Worm (Caenorhabditis elegans) whole organism, late embryonic: ENCODE results near the gene F59E12.6.

Experiments
- C08G9.2 ChIP-seq: sonication (generic microtip); optimal IDR thresholded peaks from 2 replicates; lab custom pipeline; 2016; ENCODE audit warnings: mild to moderate bottlenecking, missing genetic modification characterization, moderate library complexity, missing compliant biosample characterization
- C38D4.7 ChIP-seq: fragments of 200-800 bp; sonication (Bioruptor generic); optimal IDR thresholded peaks from 2 replicates; lab custom pipeline; 2018; ENCODE audit warnings: mild to moderate bottlenecking, missing genetic modification characterization, moderate library complexity, missing compliant biosample characterization
- F13H6.1 ChIP-seq: sonication (generic microtip); optimal IDR thresholded peaks from 2 replicates; lab custom pipeline; 2016; ENCODE audit warnings: missing genetic modification characterization, missing compliant biosample characterization
- K02D7.2 ChIP-seq: sonication (generic microtip); optimal IDR thresholded peaks from 2 replicates; lab custom pipeline; 2017; ENCODE audit warnings: mild to moderate bottlenecking, missing genetic modification characterization, missing compliant biosample characterization
- K09A11.1 ChIP-seq: sonication (generic microtip); optimal IDR thresholded peaks from 2 replicates; lab custom pipeline; 2017; ENCODE audit warnings: antibody characterized with exemption, mild to moderate bottlenecking, missing genetic modification characterization, missing compliant biosample characterization; ENCODE audit not compliant: insufficient read depth
- ama-1 ChIP-seq: fragments of 150-350 bp; optimal IDR thresholded peaks from 2 replicates; lab custom pipeline; 2014
- ceh-14 ChIP-seq: sonication (generic microtip); optimal IDR thresholded peaks from 2 replicates; lab custom pipeline; 2016; ENCODE audit warnings: missing genotype, missing genetic modification characterization, missing compliant biosample characterization
- ceh-19 ChIP-seq: fragments of 200-800 bp; sonication (Bioruptor generic); optimal IDR thresholded peaks from 2 replicates; lab custom pipeline; 2018; ENCODE audit warnings: mild to moderate bottlenecking, missing genetic modification characterization, missing compliant biosample characterization
- ceh-22 ChIP-seq: sonication (generic microtip); optimal IDR thresholded peaks from 2 replicates; lab custom pipeline; 2017; ENCODE audit warnings: missing biosample characterization, missing genetic modification characterization
- ceh-30 ChIP-seq: fragments of 150-350 bp; optimal IDR thresholded peaks from 2 replicates; lab custom pipeline; 2014; ENCODE audit warnings: missing biosample characterization, missing genetic modification characterization
- ceh-31 ChIP-seq: sonication (generic microtip); optimal IDR thresholded peaks from 2 replicates; lab custom pipeline; 2016; ENCODE audit warnings: missing genetic modification characterization, missing compliant biosample characterization
- ceh-34 ChIP-seq: sonication (generic microtip); optimal IDR thresholded peaks from 2 replicates; lab custom pipeline; 2016; ENCODE audit warnings: mild to moderate bottlenecking, missing genetic modification characterization, missing compliant biosample characterization
- ceh-6 ChIP-seq: fragments of 200-800 bp; sonication (Bioruptor generic); optimal IDR thresholded peaks from 2 replicates; lab custom pipeline; 2018; ENCODE audit warnings: mild to moderate bottlenecking, missing genetic modification characterization, missing compliant biosample characterization
- dmd-4 ChIP-seq: sonication (generic microtip); optimal IDR thresholded peaks from 2 replicates; lab custom pipeline; 2016; ENCODE audit warnings: borderline replicate concordance, missing genetic modification characterization, missing compliant biosample characterization
- elt-4 ChIP-seq: sonication (generic microtip); optimal IDR thresholded peaks from 2 replicates; lab custom pipeline; 2016; ENCODE audit warnings: missing genetic modification characterization, missing compliant biosample characterization
- ets-4 ChIP-seq: sonication (generic microtip); optimal IDR thresholded peaks from 2 replicates; lab custom pipeline; 2016; ENCODE audit warnings: missing genetic modification characterization, missing compliant biosample characterization
- fkh-6 ChIP-seq: sonication (generic microtip); optimal IDR thresholded peaks from 2 replicates; lab custom pipeline; 2016; ENCODE audit warnings: missing genetic modification characterization, missing compliant biosample characterization
- gmeb-2 ChIP-seq: sonication (generic microtip); optimal IDR thresholded peaks from 2 replicates; lab custom pipeline; 2016; ENCODE audit warnings: missing genetic modification characterization, inconsistent platforms, missing compliant biosample characterization
- hlh-13 ChIP-seq: fragments of 200-800 bp; sonication (Bioruptor generic); optimal IDR thresholded peaks from 2 replicates; lab custom pipeline; 2018; ENCODE audit warnings: mild to moderate bottlenecking, missing genetic modification characterization, missing compliant biosample characterization
- hlh-15 ChIP-seq: sonication (generic microtip); optimal IDR thresholded peaks from 2 replicates; lab custom pipeline; 2016; ENCODE audit warnings: missing genetic modification characterization, missing compliant biosample characterization
- hlh-6 ChIP-seq: sonication (generic microtip); optimal IDR thresholded peaks from 2 replicates; lab custom pipeline; 2016; ENCODE audit warnings: missing genotype, missing genetic modification characterization, missing compliant biosample characterization
- hlh-8 ChIP-seq: sonication (generic microtip); optimal IDR thresholded peaks from 2 replicates; lab custom pipeline; 2016; ENCODE audit warnings: missing genotype, missing genetic modification characterization, missing compliant biosample characterization
- lim-6 ChIP-seq: sonication (generic microtip); optimal IDR thresholded peaks from 2 replicates; lab custom pipeline; 2016; ENCODE audit warnings: missing genetic modification characterization, missing compliant biosample characterization
- lin-11 ChIP-seq: fragments of 200-800 bp; sonication (Bioruptor generic); optimal IDR thresholded peaks from 2 replicates; lab custom pipeline; 2018; ENCODE audit warnings: mild to moderate bottlenecking, missing genetic modification characterization, missing compliant biosample characterization
- madf-2 ChIP-seq: sonication (generic microtip); optimal IDR thresholded peaks from 2 replicates; lab custom pipeline; 2017; ENCODE audit warnings: missing genetic modification characterization, missing compliant biosample characterization
- nhr-11 ChIP-seq: fragments of 150-350 bp; optimal IDR thresholded peaks from 2 replicates; lab custom pipeline; 2014; ENCODE audit warnings: missing biosample characterization, missing genetic modification characterization
- npax-4 ChIP-seq: sonication (generic microtip); optimal IDR thresholded peaks from 2 replicates; lab custom pipeline; 2016; ENCODE audit warnings: missing genetic modification characterization, missing compliant biosample characterization
- odd-2 ChIP-seq: sonication (generic microtip); optimal IDR thresholded peaks from 2 replicates; lab custom pipeline; 2017; ENCODE audit warnings: antibody characterized with exemption, mild to moderate bottlenecking, missing genetic modification characterization, missing compliant biosample characterization
- pat-9 ChIP-seq: fragments of 200-800 bp; sonication (Bioruptor generic); optimal IDR thresholded peaks from 2 replicates; lab custom pipeline; 2018; ENCODE audit warnings: mild to moderate bottlenecking, missing genetic modification characterization, moderate library complexity, missing compliant biosample characterization
- pax-1 ChIP-seq: fragments of 150-350 bp; optimal IDR thresholded peaks from 2 replicates; lab custom pipeline; 2014; ENCODE audit warnings: missing biosample characterization, missing genetic modification characterization
- pha-4 ChIP-seq: fragments of 150-350 bp; optimal IDR thresholded peaks from 2 replicates; lab custom pipeline; 2018; ENCODE audit warnings: missing biosample characterization, missing genetic modification reagents, missing genetic modification characterization
- pqm-1 ChIP-seq: sonication (generic microtip); optimal IDR thresholded peaks from 2 replicates; lab custom pipeline; 2016; ENCODE audit warnings: missing genetic modification characterization, missing compliant biosample characterization
- pros-1 ChIP-seq: fragments of 150-350 bp; optimal IDR thresholded peaks from 2 replicates; lab custom pipeline; 2014; ENCODE audit warnings: missing biosample characterization, missing genetic modification reagents, missing genetic modification characterization
- ref-2 ChIP-seq: sonication (generic microtip); optimal IDR thresholded peaks from 2 replicates; lab custom pipeline; 2016; ENCODE audit warnings: missing genetic modification characterization, missing compliant biosample characterization
- rnt-1 ChIP-seq: sonication (generic microtip); optimal IDR thresholded peaks from 2 replicates; lab custom pipeline; 2016; ENCODE audit warnings: missing genetic modification characterization, missing compliant biosample characterization
- sdc-2 ChIP-seq: sonication (generic microtip); optimal IDR thresholded peaks from 2 replicates; lab custom pipeline; 2016; ENCODE audit warnings: missing genotype, missing genetic modification characterization, missing compliant biosample characterization
- sox-2 ChIP-seq: fragments of 200-800 bp; sonication (Bioruptor generic); IDR thresholded peaks from 2 replicates; pipeline ENCODE4 v1.3.6; 2022; ENCODE audit warnings: missing genetic modification reagents, missing genetic modification characterization, missing compliant biosample characterization
- syd-9 ChIP-seq: sonication (generic microtip); optimal IDR thresholded peaks from 2 replicates; lab custom pipeline; 2016; ENCODE audit warnings: mild to moderate bottlenecking, missing genetic modification characterization, moderate library complexity, missing compliant biosample characterization
- tbx-2 ChIP-seq: sonication (generic microtip); optimal IDR thresholded peaks from 2 replicates; lab custom pipeline; 2016; ENCODE audit warnings: missing genetic modification characterization, missing compliant biosample characterization
- tbx-7 ChIP-seq: sonication (generic microtip); optimal IDR thresholded peaks from 2 replicates; lab custom pipeline; 2016; ENCODE audit warnings: missing genotype, missing genetic modification characterization, missing compliant biosample characterization
- ttx-3 ChIP-seq: sonication (generic microtip); optimal IDR thresholded peaks from 2 replicates; lab custom pipeline; 2016; ENCODE audit warnings: missing genetic modification reagents, missing genetic modification characterization, missing compliant biosample characterization
- unc-3 ChIP-seq, 2 experiments: fragments of 200-800 bp in 1 of 2; sonication (Bioruptor generic) in 1 of 2; sonication (generic microtip) in 1 of 2; conservative IDR thresholded peaks in 1 of 2; optimal IDR thresholded peaks in 1 of 2; 2 replicates each; pipeline versions ENCODE4 v1.3.6 to Lab custom; 2016 to 2022; ENCODE audit warnings: missing compliant biosample characterization in 2 of 2, missing genetic modification characterization in 2 of 2, missing genetic modification reagents in 1 of 2
- unc-42 ChIP-seq: sonication (generic microtip); optimal IDR thresholded peaks from 2 replicates; lab custom pipeline; 2016; ENCODE audit warnings: missing genotype, missing genetic modification characterization, missing compliant biosample characterization
- unc-55 ChIP-seq: sonication (generic microtip); optimal IDR thresholded peaks from 2 replicates; lab custom pipeline; 2017; ENCODE audit warnings: missing biosample characterization, missing genetic modification reagents, missing genetic modification characterization
- unc-86 ChIP-seq: sonication (generic microtip); optimal IDR thresholded peaks from 2 replicates; lab custom pipeline; 2016; ENCODE audit warnings: missing genetic modification characterization, missing compliant biosample characterization
- ztf-16 ChIP-seq: sonication (generic microtip); optimal IDR thresholded peaks from 2 replicates; lab custom pipeline; 2017; ENCODE audit warnings: missing genetic modification characterization, missing compliant biosample characterization

The F59E12.6 gene

DNA sequence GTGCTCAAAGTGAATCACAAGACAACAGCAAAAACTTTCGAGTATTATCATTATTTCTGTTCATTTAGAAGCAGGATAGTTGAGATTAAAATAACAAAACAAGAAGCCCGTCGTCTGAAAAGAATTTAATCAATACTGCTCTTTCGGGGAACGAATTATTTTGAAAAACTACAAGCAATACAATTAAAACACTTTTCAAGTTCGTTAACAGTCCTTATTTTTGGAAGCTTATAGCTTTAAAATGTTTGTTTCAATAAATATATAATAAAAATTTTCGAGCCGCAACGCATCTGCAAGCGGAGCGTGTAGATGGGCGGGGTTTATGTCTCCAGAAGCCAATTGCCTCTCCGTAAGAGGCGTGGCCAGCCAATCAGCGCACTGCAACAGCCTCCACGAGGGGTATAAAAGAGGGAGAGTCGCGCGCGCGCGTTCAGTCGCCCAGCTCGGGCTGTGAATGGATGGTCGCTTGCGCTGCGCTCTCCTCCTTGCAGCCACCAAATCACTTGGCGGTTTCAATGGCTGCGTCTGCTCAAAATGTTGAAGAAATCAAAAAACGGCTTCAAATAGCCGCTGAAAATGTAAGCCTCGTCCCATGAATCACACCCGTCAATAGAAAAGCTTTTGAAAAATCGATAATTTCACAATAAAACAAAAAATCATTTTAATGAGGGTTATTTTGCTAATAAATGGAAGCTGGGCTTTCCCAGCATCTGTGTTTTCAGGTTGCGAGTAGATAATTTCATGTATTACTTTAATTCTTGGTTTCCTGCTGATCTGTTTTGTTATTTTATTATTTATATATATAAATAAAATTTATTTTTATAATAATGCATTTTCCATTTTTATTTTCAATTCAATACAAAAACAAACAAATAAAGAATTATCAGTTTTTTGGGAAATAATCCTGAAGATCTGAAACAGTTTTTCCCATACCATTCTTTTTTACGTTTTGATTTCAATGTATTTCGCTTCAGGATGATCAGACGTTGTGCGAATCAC is 30.3 kb upstream of the F59E12.6 start, which contains the start of the genes ift-43 and mdt-26 (continued):
- TF ChIP-seq gmeb-2 (tag; lab: Kevin White, UChicago) (peak; percentile 59), hlh-6 (tag; lab: Kevin White, UChicago) (no peak), ceh-6 (GFP tag; lab: Kevin White, UChicago) (peak; percentile 33), ceh-31 (peak; percentile 78), ref-2 (tag; lab: Kevin White, UChicago) (peak; percentile 30), K09A11.1 (tag; lab: Kevin White, UChicago) (no peak), hlh-8 (tag; lab: Kevin White, UChicago) (no peak), ttx-3 (tag; lab: Kevin White, UChicago) (peak; percentile 16), sdc-2 (tag; lab: Kevin White, UChicago) (peak; percentile 41), pros-1 (tag; lab: Kevin White, UChicago) (peak; percentile 55), dmd-4 (tag; lab: Kevin White, UChicago) (no peak), pax-1 (peak; percentile 37), tbx-7 (tag; lab: Kevin White, UChicago) (peak; percentile 14), syd-9 (tag; lab: Kevin White, UChicago) (peak; percentile 18), tbx-2 (peak; percentile 73), lin-11 (tag; lab: Kevin White, UChicago) (peak; percentile 55), C38D4.7 (GFP tag; lab: Kevin White, UChicago) (no peak), K02D7.2 (tag; lab: Kevin White, UChicago) (no peak), lim-6 (no peak), pqm-1 (no peak), hlh-15 (tag; lab: Kevin White, UChicago) (no peak), fkh-6 (tag; lab: Kevin White, UChicago) (peak; percentile 56), ztf-16 (tag; lab: Kevin White, UChicago) (no peak), nhr-11 (tag; lab: Kevin White, UChicago) (no peak), madf-2 (peak; percentile 55), C08G9.2 (tag; lab: Kevin White, UChicago) (no peak), ceh-22 (peak; percentile 53), npax-4 (tag; lab: Kevin White, UChicago) (no peak), ama-1 (lab: Kevin White, UChicago) (peak; percentile 98), sox-2 (GFP tag; lab: Robert Waterston, UW) (peak; percentile 17; the same call in 1 of the 2 replicates), unc-3 (GFP tag; conservative IDR thresholded peaks at IDR 0.05; lab: Robert Waterston, UW) (0 out of 2 replicates have a peak, but pooled peaks have one; percentile 28), unc-3 (tag; optimal IDR thresholded peaks at IDR 0.05; lab: Kevin White, UChicago) (no peak), pat-9 (tag; lab: Kevin White, UChicago) (peak; percentile 14), unc-42 (tag; lab: Kevin White, UChicago) (peak; percentile 58), ceh-14 (tag; lab: Kevin White, UChicago) (peak; percentile 11), unc-86 (tag; lab: Kevin White, UChicago) (no peak), unc-55 (GFP tag; lab: Kevin White, UChicago) (peak; percentile 70), odd-2 (tag; lab: Kevin White, UChicago) (no peak)
- TF ChIP-seq, all 69 proteins: peak for 37

- no peak for TF ChIP-seq gmeb-2 (tag; lab: Kevin White, UChicago)
- no peak for TF ChIP-seq rnt-1 (tag; lab: Kevin White, UChicago)
- no peak for TF ChIP-seq ceh-31
- TF ChIP-seq ceh-34 (tag; lab: Kevin White, UChicago), result no peak
- no peak for TF ChIP-seq dmd-4 (tag; lab: Kevin White, UChicago)
- TF ChIP-seq pax-1, result no peak
- TF ChIP-seq ceh-30 (tag; lab: Kevin White, UChicago), result no peak
- TF ChIP-seq ets-4 (tag; lab: Kevin White, UChicago), result no peak
- TF ChIP-seq hlh-6 (tag; lab: Kevin White, UChicago), result no peak
- TF ChIP-seq elt-4 (tag; lab: Kevin White, UChicago), result no peak
- no peak for TF ChIP-seq pros-1 (tag; lab: Kevin White, UChicago)
- no peak for TF ChIP-seq unc-55 (GFP tag; lab: Kevin White, UChicago)
- TF ChIP-seq ceh-6 (GFP tag; lab: Kevin White, UChicago), result no peak
- no peak for TF ChIP-seq pha-4 (tag; lab: Kevin White, UChicago)
- no peak for TF ChIP-seq F13H6.1 (tag; lab: Kevin White, UChicago)
- no peak for TF ChIP-seq hlh-13 (GFP tag; lab: Kevin White, UChicago)
- no peak for TF ChIP-seq ceh-19 (GFP tag; lab: Kevin White, UChicago)
- no peak for TF ChIP-seq C38D4.7 (GFP tag; lab: Kevin White, UChicago)
- no peak for TF ChIP-seq sdc-2 (tag; lab: Kevin White, UChicago)
These were observed 29.4 kb upstream of the F59E12.6 start for ce11 chrII:5660155-5660554.
